Fruit fly (Drosophila melanogaster): Measurements from ENCODE around the gene CG7326.

Gene CG7326

DNA sequence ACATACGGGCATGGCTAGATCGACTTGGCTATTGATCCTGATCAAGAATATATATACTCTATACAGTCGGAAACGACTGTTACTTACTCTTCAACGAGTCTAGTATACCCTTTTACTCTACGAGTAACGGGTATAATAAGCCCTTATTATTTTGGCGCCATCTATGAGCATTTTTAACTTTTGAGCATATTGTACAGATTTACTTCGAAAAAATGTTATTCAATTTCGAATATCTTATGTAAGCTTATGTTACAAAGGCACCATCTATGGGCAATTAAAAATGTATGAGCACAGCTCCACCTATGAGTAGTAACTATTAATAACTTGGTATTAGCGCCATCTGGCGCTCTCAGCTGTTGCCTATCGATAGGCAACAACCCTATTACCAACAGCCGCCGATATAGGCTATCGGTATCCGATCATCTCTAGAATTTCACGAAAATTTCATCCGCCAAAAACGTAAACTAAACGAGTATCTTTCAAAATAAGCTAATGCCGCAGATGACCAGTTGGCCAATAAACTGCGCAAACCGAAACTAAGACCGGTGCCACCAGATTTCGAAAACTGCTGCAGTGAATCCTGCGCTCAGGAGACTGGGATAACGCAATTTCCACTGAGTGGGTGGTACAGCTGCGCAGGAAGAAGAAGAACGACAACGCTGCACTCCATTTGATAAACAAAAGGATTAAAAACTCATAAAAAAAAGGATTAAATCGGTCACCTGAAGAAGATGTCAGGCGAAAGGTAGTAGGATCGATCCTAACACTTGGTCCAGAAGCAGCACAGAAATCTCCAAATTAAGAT is 20.1 kb downstream of the CG7326 start, which contains the start of gene htk (continued):
- TF ChIP-seq CG9139 (GFP tag; optimal IDR thresholded peaks at IDR 0.05) (no peak), OdsH (GFP tag; optimal IDR thresholded peaks at IDR 0.05) (peak; percentile 51), fd85E (GFP tag; optimal IDR thresholded peaks at IDR 0.05) (no peak), eg (GFP tag; IDR thresholded peaks at IDR 0.05) (no peak), Sox14 (GFP tag; optimal IDR thresholded peaks at IDR 0.05) (peak; percentile 40), CG6792 (GFP tag; optimal IDR thresholded peaks at IDR 0.05) (peak; percentile 33), CG31627 (GFP tag; optimal IDR thresholded peaks at IDR 0.05) (peak; percentile 78), Sox15 (GFP tag; optimal IDR thresholded peaks at IDR 0.05) (no peak), Eip78C (GFP tag) (peak; percentile 91), CG8632 (GFP tag; optimal IDR thresholded peaks at IDR 0.05) (no peak), CG11902 (GFP tag; optimal IDR thresholded peaks at IDR 0.05) (no peak), CG8319 (GFP tag; optimal IDR thresholded peaks at IDR 0.05) (no peak), CG10631 (GFP tag; optimal IDR thresholded peaks at IDR 0.05) (no peak), lz (GFP tag; optimal IDR thresholded peaks at IDR 0.05) (peak; percentile 73), salr (GFP tag; optimal IDR thresholded peaks at IDR 0.05) (peak in 1 of 2 experiments; percentile 49), Met (GFP tag; optimal IDR thresholded peaks at IDR 0.05) (peak; percentile 38), Blimp-1 (GFP tag; optimal IDR thresholded peaks at IDR 0.05) (no peak), pdm3 (GFP tag; optimal IDR thresholded peaks at IDR 0.05) (peak; percentile 60), Hr39 (GFP tag; optimal IDR thresholded peaks at IDR 0.05) (peak; percentile 71)

DNA sequence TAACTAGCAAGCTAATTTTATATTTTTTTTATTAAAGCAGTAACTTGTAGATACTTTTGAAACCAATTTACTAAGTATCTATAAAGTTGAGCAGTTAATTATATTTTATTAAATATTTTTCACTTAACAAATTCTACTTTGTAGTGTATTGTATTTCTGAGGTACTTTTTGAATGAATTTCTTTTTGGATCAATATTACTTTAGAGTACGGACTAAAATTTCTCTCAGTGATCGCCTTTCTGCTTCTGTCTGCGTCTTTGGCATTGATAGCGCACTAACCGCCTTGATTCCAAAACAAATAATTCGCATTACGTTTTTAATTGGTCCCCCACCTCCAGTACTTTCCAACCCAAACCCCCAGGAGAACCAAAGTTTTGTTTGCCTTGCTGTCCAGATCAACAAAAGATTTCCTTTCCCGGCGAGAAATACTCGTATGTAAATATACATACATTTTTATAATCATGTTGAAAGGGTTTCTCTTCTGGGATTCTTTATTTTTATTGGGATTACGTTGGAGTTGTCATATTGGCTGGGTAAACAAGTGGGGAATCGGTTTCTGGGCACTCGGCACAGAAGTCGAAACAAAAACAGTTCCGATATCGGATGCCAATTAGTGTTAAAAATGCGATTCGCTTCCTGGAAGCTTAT is 24.5 kb downstream of the CG7326 start:
- TF ChIP-seq CG9139 (GFP tag; optimal IDR thresholded peaks at IDR 0.05), result peak; percentile 40
- TF ChIP-seq svp (GFP tag), result peak; percentile 52
- no peak for TF ChIP-seq CG8319 (GFP tag; optimal IDR thresholded peaks at IDR 0.05)
- TF ChIP-seq CG6163 (GFP tag; IDR thresholded peaks at IDR 0.05), result 0 out of 3 replicates have a peak, but pooled peaks have one; percentile 16
- peak; percentile 30 for TF ChIP-seq CG6808 (GFP tag; optimal IDR thresholded peaks at IDR 0.05)
- peak; percentile 49 for TF ChIP-seq CG6792 (GFP tag; optimal IDR thresholded peaks at IDR 0.05)
- peak; percentile 20 for TF ChIP-seq CG8632 (GFP tag; optimal IDR thresholded peaks at IDR 0.05)
- TF ChIP-seq Blimp-1 (GFP tag; optimal IDR thresholded peaks at IDR 0.05), result no peak
- peak; percentile 33 for TF ChIP-seq Sox102F (GFP tag; optimal IDR thresholded peaks at IDR 0.05)
- no peak for TF ChIP-seq dac (GFP tag; optimal IDR thresholded peaks at IDR 0.05)
- TF ChIP-seq Hr38 (GFP tag; optimal IDR thresholded peaks at IDR 0.05), result no peak
- no peak for TF ChIP-seq CG34406 (GFP tag; optimal IDR thresholded peaks at IDR 0.05)
- TF ChIP-seq ss (GFP tag; optimal IDR thresholded peaks at IDR 0.05), result peak; percentile 4 to 57
- no peak for TF ChIP-seq CG3919 (GFP tag; optimal IDR thresholded peaks at IDR 0.05)
- no peak for TF ChIP-seq dsx (GFP tag; optimal IDR thresholded peaks at IDR 0.05; ENCODE audit: poor library complexity, severe bottlenecking)
- peak; percentile 13 for TF ChIP-seq CG3032 (tag; optimal IDR thresholded peaks at IDR 0.05)
- TF ChIP-seq acj6 (GFP tag; optimal IDR thresholded peaks at IDR 0.05), result peak; percentile 5
- TF ChIP-seq CG16779 (tag; optimal IDR thresholded peaks at IDR 0.05), result no peak
- 0 out of 3 replicates have a peak, but pooled peaks have one; percentile 27 for TF ChIP-seq eg (GFP tag; IDR thresholded peaks at IDR 0.05)
- TF ChIP-seq Eip78C (GFP tag), result peak; percentile 64
- TF ChIP-seq Ets96B (tag; optimal IDR thresholded peaks at IDR 0.05), result no peak
- TF ChIP-seq vri (GFP tag; optimal IDR thresholded peaks at IDR 0.05), result peak; percentile 6
- peak; percentile 8 for TF ChIP-seq Hr4 (GFP tag; optimal IDR thresholded peaks at IDR 0.05)
- TF ChIP-seq Ets21C (GFP tag; optimal IDR thresholded peaks at IDR 0.05), result no peak
- TF ChIP-seq spab (GFP tag; optimal IDR thresholded peaks at IDR 0.05), result peak; percentile 10
- TF ChIP-seq CG6854 (GFP tag; optimal IDR thresholded peaks at IDR 0.05), result peak; percentile 25
- TF ChIP-seq Met (GFP tag; optimal IDR thresholded peaks at IDR 0.05), result peak; percentile 29
- TF ChIP-seq salr (GFP tag; optimal IDR thresholded peaks at IDR 0.05), result peak in 1 of 2 experiments; percentile 4
- TF ChIP-seq CG31627 (GFP tag; optimal IDR thresholded peaks at IDR 0.05), result no peak
- TF ChIP-seq esn (GFP tag; optimal IDR thresholded peaks at IDR 0.05), result peak; percentile 26
- TF ChIP-seq achi (GFP tag; optimal IDR thresholded peaks at IDR 0.05), result no peak
- TF ChIP-seq fkh (GFP tag; optimal IDR thresholded peaks at IDR 0.05), result peak; percentile 62
- TF ChIP-seq CG32006 (GFP tag; optimal IDR thresholded peaks at IDR 0.05), result peak; percentile 34
- peak; percentile 45 for TF ChIP-seq CG10669 (GFP tag; optimal IDR thresholded peaks at IDR 0.05)
- TF ChIP-seq OdsH (GFP tag; optimal IDR thresholded peaks at IDR 0.05), result no peak
- peak; percentile 22 for TF ChIP-seq Smox (GFP tag; optimal IDR thresholded peaks at IDR 0.05)
- TF ChIP-seq CG8119 (GFP tag; IDR thresholded peaks at IDR 0.05), result 0 out of 3 replicates have a peak, but pooled peaks have one; percentile 21
